Worm (Caenorhabditis elegans) whole organism, L1 larva: ENCODE results near the gene pqn-10.
"Not testable (repeated sequence)": the region's sequence is repeated elsewhere in the genome, so short reads cannot be mapped to it uniquely, and the experiment has no call there.

ENCODE experiments used
- C16A3.4 ChIP-seq: fragments of 150-350 bp; optimal IDR thresholded peaks from 2 replicates; lab custom pipeline; 2014; ENCODE audit warnings: missing biosample characterization, missing genetic modification characterization
- aha-1 ChIP-seq: fragments of 150-350 bp; optimal IDR thresholded peaks from 2 replicates; lab custom pipeline; 2014; ENCODE audit warnings: missing biosample characterization, missing genetic modification characterization
- alr-1 ChIP-seq: fragments of 200-800 bp; sonication (Bioruptor generic); optimal IDR thresholded peaks from 2 replicates; lab custom pipeline; 2018; ENCODE audit warnings: borderline replicate concordance, mild to moderate bottlenecking, missing genetic modification characterization, missing compliant biosample characterization
- aly-2 ChIP-seq: fragments of 150-350 bp; optimal IDR thresholded peaks from 2 replicates; lab custom pipeline; 2014; ENCODE audit warnings: missing biosample characterization, missing genetic modification characterization
- blmp-1 ChIP-seq: fragments of 150-350 bp; optimal IDR thresholded peaks from 2 replicates; lab custom pipeline; 2014; ENCODE audit warnings: missing biosample characterization, missing genetic modification characterization
- ceh-63 ChIP-seq: fragments of 200-800 bp; sonication (Bioruptor generic); optimal IDR thresholded peaks from 2 replicates; lab custom pipeline; 2018; ENCODE audit warnings: mild to moderate bottlenecking, missing genetic modification characterization, missing compliant biosample characterization
- ceh-82 ChIP-seq, 3 experiments: fragments of 150-350 bp in 1 of 3; sonication (generic microtip) in 2 of 3; optimal IDR thresholded peaks; 2 replicates each; lab custom pipeline; 2014 to 2017; ENCODE audit warnings: missing biosample characterization in 3 of 3, missing genetic modification characterization in 3 of 3
- efl-1 ChIP-seq, 4 experiments: fragments of 150-350 bp; optimal IDR thresholded peaks in 3 of 4; peaks in 1 of 4; 1 replicate in 1 of 4; 2 replicates in 3 of 4; lab custom pipeline; 2014; ENCODE audit warnings: missing biosample characterization in 2 of 4, missing genetic modification characterization in 2 of 4, missing genetic modification reagents in 2 of 4
- efl-3 ChIP-seq: fragments of 200-800 bp; sonication (Bioruptor generic); optimal IDR thresholded peaks from 2 replicates; lab custom pipeline; 2018; ENCODE audit warnings: mild to moderate bottlenecking, missing genetic modification characterization, missing compliant biosample characterization
- egl-13 ChIP-seq: sonication (generic microtip); optimal IDR thresholded peaks from 2 replicates; lab custom pipeline; 2016; ENCODE audit warnings: missing genotype, missing genetic modification reagents, missing genetic modification characterization, missing compliant biosample characterization
- egl-27 ChIP-seq, 2 experiments: fragments of 150-350 bp in 1 of 2; sonication (generic microtip); optimal IDR thresholded peaks; 3 replicates each; lab custom pipeline; 2017 to 2018; ENCODE audit warnings: missing biosample characterization in 2 of 2, missing genetic modification characterization in 2 of 2, missing genetic modification reagents in 2 of 2
- elt-2 ChIP-seq: sonication (generic microtip); optimal IDR thresholded peaks from 2 replicates; lab custom pipeline; 2016; ENCODE audit warnings: missing genetic modification characterization, mild to moderate bottlenecking, inconsistent platforms, missing compliant biosample characterization, missing genetic modification reagents
- elt-3 ChIP-seq, 6 experiments: fragments of 150-350 bp in 1 of 6; sonication (generic microtip); optimal IDR thresholded peaks; 2 replicates each; lab custom pipeline; 2017 to 2018; ENCODE audit warnings: missing biosample characterization in 6 of 6, missing genetic modification characterization in 6 of 6, inconsistent platforms in 1 of 6
- ets-5 ChIP-seq: fragments of 200-800 bp; sonication (Bioruptor generic); IDR thresholded peaks from 2 replicates; pipeline ENCODE4 v1.3.6; 2022; ENCODE audit warnings: missing genetic modification characterization, missing compliant biosample characterization
- fkh-10 ChIP-seq: sonication (generic microtip); optimal IDR thresholded peaks from 2 replicates; lab custom pipeline; 2017; ENCODE audit warnings: missing biosample characterization, missing genetic modification reagents, missing genetic modification characterization
- fkh-4 ChIP-seq: sonication (generic microtip); optimal IDR thresholded peaks from 2 replicates; lab custom pipeline; 2016; ENCODE audit warnings: missing compliant biosample characterization, missing genetic modification characterization, borderline replicate concordance
- fos-1 ChIP-seq: fragments of 150-350 bp; optimal IDR thresholded peaks from 2 replicates; lab custom pipeline; 2014; ENCODE audit warnings: missing biosample characterization, missing genetic modification characterization
- grh-1 ChIP-seq: fragments of 200-800 bp; sonication (Bioruptor generic); IDR thresholded peaks from 2 replicates; pipeline ENCODE4 v1.3.6; 2022; ENCODE audit warnings: missing genetic modification reagents, missing genetic modification characterization, missing compliant biosample characterization
- hpl-2 ChIP-seq: fragments of 150-350 bp; optimal IDR thresholded peaks from 2 replicates; lab custom pipeline; 2014; ENCODE audit warnings: missing biosample characterization, missing genetic modification reagents, missing genetic modification characterization
- irx-1 ChIP-seq: sonication (generic microtip); optimal IDR thresholded peaks from 2 replicates; lab custom pipeline; 2016; ENCODE audit warnings: missing genetic modification characterization, missing compliant biosample characterization
- lin-14 ChIP-seq: fragments of 200-800 bp; sonication (Bioruptor generic); optimal IDR thresholded peaks from 2 replicates; lab custom pipeline; 2018; ENCODE audit warnings: mild to moderate bottlenecking, missing genetic modification characterization, moderate library complexity, missing compliant biosample characterization
- lin-15B ChIP-seq: fragments of 150-350 bp; sonication (generic microtip); optimal IDR thresholded peaks from 3 replicates; lab custom pipeline; 2014; ENCODE audit warnings: missing biosample characterization, missing genetic modification characterization
- lin-35 ChIP-seq, 2 experiments: fragments of 150-350 bp; optimal IDR thresholded peaks; 2 replicates each; lab custom pipeline; 2014; ENCODE audit warnings: missing biosample characterization in 2 of 2, missing genetic modification characterization in 2 of 2, missing genetic modification reagents in 2 of 2
- lin-39 ChIP-seq: fragments of 150-350 bp; optimal IDR thresholded peaks from 2 replicates; lab custom pipeline; 2014; ENCODE audit warnings: missing biosample characterization, missing genetic modification reagents, missing genetic modification characterization
- lsy-2 ChIP-seq, 2 experiments: fragments of 150-350 bp; optimal IDR thresholded peaks; 2 replicates each; lab custom pipeline; 2014; ENCODE audit warnings: missing biosample characterization in 2 of 2, missing genetic modification characterization in 2 of 2
- mep-1 ChIP-seq: fragments of 150-350 bp; optimal IDR thresholded peaks from 2 replicates; lab custom pipeline; 2014; ENCODE audit warnings: missing biosample characterization, missing genetic modification characterization
- nhr-20 ChIP-seq: sonication (generic microtip); optimal IDR thresholded peaks from 2 replicates; lab custom pipeline; 2016; ENCODE audit warnings: mild to moderate bottlenecking, missing genetic modification characterization, missing compliant biosample characterization
- nhr-47 ChIP-seq: sonication (generic microtip); optimal IDR thresholded peaks from 2 replicates; lab custom pipeline; 2016; ENCODE audit warnings: mild to moderate bottlenecking, missing genetic modification characterization, moderate library complexity, missing compliant biosample characterization
- nhr-71 ChIP-seq: sonication (generic microtip); optimal IDR thresholded peaks from 2 replicates; lab custom pipeline; 2016; ENCODE audit warnings: mild to moderate bottlenecking, missing genetic modification characterization, moderate library complexity, missing compliant biosample characterization
- nhr-85 ChIP-seq: sonication (generic microtip); peaks from one replicate; lab custom pipeline; 2016; ENCODE audit warnings: missing genetic modification characterization, inconsistent platforms, missing compliant biosample characterization
- nhr-90 ChIP-seq: sonication (generic microtip); optimal IDR thresholded peaks from 2 replicates; lab custom pipeline; 2016; ENCODE audit warnings: mild to moderate bottlenecking, missing genetic modification characterization, missing compliant biosample characterization; ENCODE audit not compliant: poor library complexity
- pqm-1 ChIP-seq: sonication (generic microtip); optimal IDR thresholded peaks from 3 replicates; lab custom pipeline; 2017; ENCODE audit warnings: missing biosample characterization, missing genetic modification characterization
- sptf-1 ChIP-seq: fragments of 150-350 bp; optimal IDR thresholded peaks from 2 replicates; lab custom pipeline; 2014; ENCODE audit warnings: missing biosample characterization, missing genetic modification characterization
- sup-37 ChIP-seq: fragments of 200-800 bp; sonication (Bioruptor generic); optimal IDR thresholded peaks from 2 replicates; lab custom pipeline; 2018; ENCODE audit warnings: mild to moderate bottlenecking, missing genetic modification characterization, missing compliant biosample characterization
- tbx-2 ChIP-seq: sonication (generic microtip); optimal IDR thresholded peaks from 2 replicates; lab custom pipeline; 2016; ENCODE audit warnings: missing genetic modification characterization, missing compliant biosample characterization
- unc-30 ChIP-seq: sonication (generic microtip); optimal IDR thresholded peaks from 2 replicates; lab custom pipeline; 2017; ENCODE audit warnings: missing biosample characterization, missing genetic modification characterization
- zag-1 ChIP-seq: fragments of 150-350 bp; optimal IDR thresholded peaks from 2 replicates; lab custom pipeline; 2014; ENCODE audit warnings: missing biosample characterization, missing genetic modification characterization

pqn-10 gene

ce11 chrIII:6509301-6509700 lies 18.7 kb upstream of the pqn-10 start:
- TF ChIP-seq nhr-71 (tag; lab: Kevin White, UChicago): peak; percentile 54
- peak; percentile 29 for TF ChIP-seq blmp-1 (tag; lab: Kevin White, UChicago)
- no peak for TF ChIP-seq aha-1 (tag; lab: Kevin White, UChicago)
- no peak for TF ChIP-seq elt-2 (tag; lab: Kevin White, UChicago)
- peak in 1 of 2 experiments; percentile 31 for TF ChIP-seq lin-35 (GFP tag; optimal IDR thresholded peaks at IDR 0.05; lab: Kevin White, UChicago)
- TF ChIP-seq sup-37 (GFP tag; lab: Kevin White, UChicago): no peak
- TF ChIP-seq ets-5 (GFP tag; lab: Robert Waterston, UW): no peak
- no peak for TF ChIP-seq egl-13 (tag; lab: Kevin White, UChicago)
- peak; percentile 75 for TF ChIP-seq nhr-85 (tag; lab: Kevin White, UChicago)
- TF ChIP-seq grh-1: no peak
- TF ChIP-seq efl-3 (GFP tag; lab: Kevin White, UChicago): no peak
- peak; percentile 26 for TF ChIP-seq lin-14 (GFP tag; lab: Kevin White, UChicago)
- no peak for TF ChIP-seq sptf-1
- TF ChIP-seq irx-1 (tag; lab: Kevin White, UChicago): no peak
- no peak for TF ChIP-seq alr-1
- TF ChIP-seq efl-1 (optimal IDR thresholded peaks at IDR 0.05; lab: Kevin White, UChicago): no peak
- peak in 1 of 2 experiments; percentile 5 for TF ChIP-seq efl-1 (GFP tag; optimal IDR thresholded peaks at IDR 0.05 in 1 of 2; lab: Kevin White, UChicago)
- TF ChIP-seq lsy-2 (tag; optimal IDR thresholded peaks at IDR 0.05; lab: Kevin White, UChicago): peak in 1 of 2 experiments; percentile 15
- TF ChIP-seq ceh-82 (tag; optimal IDR thresholded peaks at IDR 0.05; lab: Kevin White, UChicago): no peak
- TF ChIP-seq fkh-4: no peak
- TF ChIP-seq nhr-20 (tag; lab: Kevin White, UChicago): peak; percentile 37
- no peak for TF ChIP-seq unc-30 (tag; lab: Kevin White, UChicago)
- TF ChIP-seq pqm-1 (tag; lab: Kevin White, UChicago): no peak
- peak in 2 of 6 experiments; percentile 31 to 93 for TF ChIP-seq elt-3 (tag; optimal IDR thresholded peaks at IDR 0.05; lab: Kevin White, UChicago)
- TF ChIP-seq zag-1 (tag; lab: Kevin White, UChicago): no peak
- TF ChIP-seq nhr-47: no peak
- TF ChIP-seq tbx-2 (tag; lab: Kevin White, UChicago): no peak
- no peak for TF ChIP-seq hpl-2 (GFP tag; lab: Kevin White, UChicago)
- peak; percentile 31 for TF ChIP-seq nhr-90 (tag; lab: Kevin White, UChicago)

ce11 chrIII:6513759-6514158 lies 14.2 kb upstream of the pqn-10 start:
- TF ChIP-seq efl-1 (optimal IDR thresholded peaks at IDR 0.05; lab: Kevin White, UChicago): not testable (repeated sequence)
- TF ChIP-seq efl-1 (GFP tag; optimal IDR thresholded peaks at IDR 0.05 in 1 of 2; lab: Kevin White, UChicago): peak in 1 of 2 experiments; percentile 20

- TF ChIP-seq nhr-47: no peak
- TF ChIP-seq fos-1 (tag; lab: Kevin White, UChicago): no peak
- no peak for TF ChIP-seq lin-39 (tag; lab: Kevin White, UChicago)
- TF ChIP-seq fkh-4: no peak
- no peak for TF ChIP-seq mep-1
- no peak for TF ChIP-seq blmp-1 (tag; lab: Kevin White, UChicago)
- no peak for TF ChIP-seq aha-1 (tag; lab: Kevin White, UChicago)
- no peak for TF ChIP-seq sup-37 (GFP tag; lab: Kevin White, UChicago)
- TF ChIP-seq ceh-63: no peak
- no peak for TF ChIP-seq alr-1
- TF ChIP-seq C16A3.4 (tag; lab: Kevin White, UChicago): no peak
- no peak for TF ChIP-seq irx-1 (tag; lab: Kevin White, UChicago)
- no peak for TF ChIP-seq lin-35 (GFP tag; optimal IDR thresholded peaks at IDR 0.05; lab: Kevin White, UChicago)
- no peak for TF ChIP-seq aly-2
- TF ChIP-seq fkh-10 (GFP tag; lab: Kevin White, UChicago): no peak
- no peak for TF ChIP-seq egl-27 (tag; optimal IDR thresholded peaks at IDR 0.05; lab: Kevin White, UChicago)
- no peak for TF ChIP-seq lin-15B
Measured at ce11 chrIII:6514673-6515072, 13.3 kb upstream of the pqn-10 start, which contains the start of gene acr-5. TSS of gene acr-5 (minus strand) at chrIII:6514773.
